Worm (Caenorhabditis elegans): ENCODE measurements around the gene npr-37.
A peak's percentile ranks its signal among the peaks of the same experiment; 100 is the strongest.

Gene npr-37

ce11 chrIV:427100-427908 lies 53.7 kb downstream of the npr-37 start (continued):
- TF ChIP-seq madf-6 (GFP tag; IDR thresholded peaks at IDR 0.05) (peak; percentile 59), attf-6 (GFP tag; IDR thresholded peaks at IDR 0.05) (0 out of 2 replicates have a peak, but pooled peaks have one; percentile 53), mcd-1 (GFP tag; IDR thresholded peaks at IDR 0.05) (peak; percentile 8; the same call in 1 of the 2 replicates), ceh-91 (GFP tag; IDR thresholded peaks at IDR 0.05) (no peak), F39B2.1 (GFP tag; IDR thresholded peaks at IDR 0.05) (peak; percentile 83), lin-26 (GFP tag; IDR thresholded peaks at IDR 0.05) (peak; percentile 65; the same call in 1 of the 2 replicates), nhr-80 (tag; optimal IDR thresholded peaks at IDR 0.05) (no peak), K12H6.12 (tag; optimal IDR thresholded peaks at IDR 0.05) (no peak), madf-3 (GFP tag; IDR thresholded peaks at IDR 0.05) (peak; percentile 66; the same call in 1 of the 2 replicates), hlh-26 (GFP tag; conservative IDR thresholded peaks at IDR 0.05) (no peak), hmg-1.2 (GFP tag; IDR thresholded peaks at IDR 0.05) (no peak; the same call in 1 of the 2 replicates), Y67H2A.10 (GFP tag; conservative IDR thresholded peaks at IDR 0.05) (no peak), unc-62 (GFP tag; optimal IDR thresholded peaks at IDR 0.05) (no peak), F33H1.4 (GFP tag; IDR thresholded peaks at IDR 0.05) (no peak; the same call in 1 of the 2 replicates), somi-1 (GFP tag; optimal IDR thresholded peaks at IDR 0.05) (no peak), bed-2 (GFP tag; IDR thresholded peaks at IDR 0.05) (no peak), efl-1 (GFP tag; optimal IDR thresholded peaks at IDR 0.05) (no peak), let-607 (tag; optimal IDR thresholded peaks at IDR 0.05) (no peak), nhr-90 (tag; optimal IDR thresholded peaks at IDR 0.05) (no peak), T26A5.8 (tag; optimal IDR thresholded peaks at IDR 0.05) (no peak), lin-35 (GFP tag; optimal IDR thresholded peaks at IDR 0.05) (no peak), ztf-22 (GFP tag; optimal IDR thresholded peaks at IDR 0.05) (no peak), gei-17 (GFP tag; optimal IDR thresholded peaks at IDR 0.05) (no peak), lin-54 (GFP tag; optimal IDR thresholded peaks at IDR 0.05) (peak; percentile 32), K11D2.4 (GFP tag; IDR thresholded peaks at IDR 0.05) (no peak), hrde-1 (tag; optimal IDR thresholded peaks at IDR 0.05; ENCODE audit: borderline replicate concordance) (peak; percentile 77), ceh-27 (GFP tag; optimal IDR thresholded peaks at IDR 0.05) (no peak), fkh-3 (tag; optimal IDR thresholded peaks at IDR 0.05) (no peak), ztf-28 (GFP tag; IDR thresholded peaks at IDR 0.05) (no peak), hmg-20 (GFP tag; IDR thresholded peaks at IDR 0.05) (no peak), ceh-100 (GFP tag; IDR thresholded peaks at IDR 0.05) (no peak), nhr-27 (tag; optimal IDR thresholded peaks at IDR 0.05) (no peak), Y56A3A.18 (GFP tag; IDR thresholded peaks at IDR 0.05) (no peak), nfya-2 (GFP tag; IDR thresholded peaks at IDR 0.05) (peak; percentile 59; the same call in 1 of the 2 replicates), ama-1 (optimal IDR thresholded peaks at IDR 0.05) (no peak), ama-1 (GFP tag; optimal IDR thresholded peaks at IDR 0.05) (peak; percentile 34 to 83), ets-4 (GFP tag; optimal IDR thresholded peaks at IDR 0.05) (no peak), ztf-6 (GFP tag; IDR thresholded peaks at IDR 0.05) (no peak), sdz-38 (tag; optimal IDR thresholded peaks at IDR 0.05) (no peak), aptf-2 (GFP tag; conservative IDR thresholded peaks at IDR 0.05) (no peak), Y53G8AR.9 (GFP tag; conservative IDR thresholded peaks at IDR 0.05) (peak; percentile 39)

All from whole organism, young adult.